Fruit fly (Drosophila melanogaster) whole organism, wandering third instar larva: ENCODE results near the gene CG6933.

Experiments used
- Hr78 ChIP-seq: fragments of >200 bp; optimal IDR thresholded peaks from 2 replicates; lab custom pipeline; 2017; ENCODE audit warnings: missing biosample characterization, missing genetic modification characterization
- N ChIP-seq: fragments of >200 bp; optimal IDR thresholded peaks from 2 replicates; lab custom pipeline; 2018; ENCODE audit warnings: missing biosample characterization, missing external identifiers, missing genetic modification characterization
- OdsH ChIP-seq: fragments of 200-800 bp; sonication (Bioruptor generic); optimal IDR thresholded peaks from 2 replicates; lab custom pipeline; 2016; ENCODE audit warnings: missing biosample characterization, mild to moderate bottlenecking, missing genetic modification characterization
- dmrt93B ChIP-seq: fragments of 200-800 bp; sonication (Bioruptor generic); optimal IDR thresholded peaks from 2 replicates; lab custom pipeline; 2018; ENCODE audit warnings: missing biosample characterization, mild to moderate bottlenecking, missing genetic modification characterization
- foxo ChIP-seq, 2 experiments: fragments of 200-800 bp; sonication (Bioruptor generic); optimal IDR thresholded peaks; 2 replicates in 1 of 2; 3 replicates in 1 of 2; lab custom pipeline; 2016 to 2017; ENCODE audit warnings: missing biosample characterization in 2 of 2, missing genetic modification characterization in 2 of 2
- fru ChIP-seq: fragments of 200-800 bp; sonication (Bioruptor generic); optimal IDR thresholded peaks from 3 replicates; lab custom pipeline; 2016; ENCODE audit warnings: missing biosample characterization, mild to moderate bottlenecking, missing genetic modification characterization
- h ChIP-seq: fragments of 200-800 bp; sonication (Bioruptor generic); optimal IDR thresholded peaks from 3 replicates; lab custom pipeline; 2016; ENCODE audit warnings: missing biosample characterization, mild to moderate bottlenecking, missing genetic modification characterization

DNA sequence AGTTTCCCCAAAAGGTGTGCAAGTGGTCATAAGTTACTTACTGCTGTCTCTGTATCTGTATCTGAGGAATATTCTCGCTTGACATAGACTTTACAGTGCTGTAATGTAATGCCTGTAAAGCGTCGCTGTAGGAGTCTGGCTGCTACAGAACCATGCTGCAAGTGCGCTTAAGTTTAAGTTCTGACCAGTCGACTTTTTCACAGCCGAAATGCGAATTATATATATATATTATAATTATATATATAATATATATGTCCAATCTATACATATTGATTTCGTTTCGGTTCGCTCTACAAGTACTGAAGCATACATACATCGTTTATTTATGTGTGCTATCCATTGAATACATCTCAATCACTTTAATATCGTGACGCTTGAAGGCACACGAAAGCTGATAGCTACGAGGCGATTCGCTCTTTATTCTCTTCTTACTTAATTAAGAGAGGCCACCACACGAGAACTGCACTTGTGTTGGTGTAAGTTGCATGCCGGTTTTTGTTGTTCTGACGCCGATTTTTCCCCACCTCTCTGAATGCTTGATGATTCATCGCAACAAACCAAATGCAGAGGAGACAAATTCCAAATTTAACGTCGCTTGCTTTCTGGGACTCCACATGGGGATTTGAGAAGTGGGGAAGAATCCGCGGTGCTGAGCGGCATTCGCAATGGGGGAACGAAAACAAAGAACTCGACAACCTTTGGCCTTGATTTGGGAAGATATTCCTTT, 33.8 kb downstream of the CG6933 start:
- no peak for TF ChIP-seq Hr78 (GFP tag; lab: Kevin White, UChicago)
- no peak for TF ChIP-seq h (GFP tag; lab: Kevin White, UChicago)
- TF ChIP-seq dmrt93B (GFP tag; lab: Kevin White, UChicago), result no peak
- TF ChIP-seq N (GFP tag; lab: Kevin White, UChicago), result no peak
- no peak for TF ChIP-seq OdsH (GFP tag; lab: Kevin White, UChicago)
- TF ChIP-seq foxo (GFP tag; optimal IDR thresholded peaks at IDR 0.05; lab: Kevin White, UChicago), result no peak
- peak; percentile 3 for TF ChIP-seq fru (GFP tag; lab: Kevin White, UChicago)
